Worm (Caenorhabditis elegans) whole organism, L1 larva: ENCODE data around the gene cutl-28.

ENCODE experiments used
- C04F5.9 ChIP-seq: sonication (generic microtip); optimal IDR thresholded peaks from 2 replicates; lab custom pipeline; 2016; ENCODE audit warnings: missing genetic modification characterization, missing compliant biosample characterization
- C16A3.4 ChIP-seq: fragments of 150-350 bp; optimal IDR thresholded peaks from 2 replicates; lab custom pipeline; 2014; ENCODE audit warnings: missing biosample characterization, missing genetic modification characterization
- C34B4.2 ChIP-seq: sonication (generic microtip); optimal IDR thresholded peaks from 2 replicates; lab custom pipeline; 2017; ENCODE audit warnings: mild to moderate bottlenecking, missing genetic modification characterization, missing compliant biosample characterization
- F16B12.6 ChIP-seq: fragments of 150-350 bp; optimal IDR thresholded peaks from 2 replicates; lab custom pipeline; 2014; ENCODE audit warnings: missing biosample characterization, missing genetic modification characterization
- aha-1 ChIP-seq: fragments of 150-350 bp; optimal IDR thresholded peaks from 2 replicates; lab custom pipeline; 2014; ENCODE audit warnings: missing biosample characterization, missing genetic modification characterization
- alr-1 ChIP-seq: fragments of 200-800 bp; sonication (Bioruptor generic); optimal IDR thresholded peaks from 2 replicates; lab custom pipeline; 2018; ENCODE audit warnings: borderline replicate concordance, mild to moderate bottlenecking, missing genetic modification characterization, missing compliant biosample characterization
- ceh-8 ChIP-seq: fragments of 200-800 bp; sonication (Bioruptor generic); optimal IDR thresholded peaks from 2 replicates; lab custom pipeline; 2018; ENCODE audit warnings: mild to moderate bottlenecking, missing genetic modification characterization, moderate library complexity, missing compliant biosample characterization
- ceh-90 ChIP-seq: sonication (generic microtip); optimal IDR thresholded peaks from 2 replicates; lab custom pipeline; 2016; ENCODE audit warnings: missing genetic modification characterization, missing compliant biosample characterization
- dpl-1 ChIP-seq, 3 experiments: fragments of 150-350 bp in 2 of 3; sonication (generic microtip) in 1 of 3; optimal IDR thresholded peaks; 2 replicates each; lab custom pipeline; 2014 to 2017; ENCODE audit warnings: missing biosample characterization in 3 of 3, missing genetic modification characterization in 3 of 3, missing genetic modification reagents in 3 of 3
- dsc-1 ChIP-seq: sonication (generic microtip); optimal IDR thresholded peaks from 2 replicates; lab custom pipeline; 2016; ENCODE audit warnings: mild to moderate bottlenecking, missing genetic modification characterization, missing compliant biosample characterization
- efl-1 ChIP-seq, 4 experiments: fragments of 150-350 bp; optimal IDR thresholded peaks in 3 of 4; peaks in 1 of 4; 1 replicate in 1 of 4; 2 replicates in 3 of 4; lab custom pipeline; 2014; ENCODE audit warnings: missing biosample characterization in 2 of 4, missing genetic modification characterization in 2 of 4, missing genetic modification reagents in 2 of 4
- efl-3 ChIP-seq: fragments of 200-800 bp; sonication (Bioruptor generic); optimal IDR thresholded peaks from 2 replicates; lab custom pipeline; 2018; ENCODE audit warnings: mild to moderate bottlenecking, missing genetic modification characterization, missing compliant biosample characterization
- elt-3 ChIP-seq, 6 experiments: fragments of 150-350 bp in 1 of 6; sonication (generic microtip); optimal IDR thresholded peaks; 2 replicates each; lab custom pipeline; 2017 to 2018; ENCODE audit warnings: missing biosample characterization in 6 of 6, missing genetic modification characterization in 6 of 6, inconsistent platforms in 1 of 6
- ets-5 ChIP-seq: fragments of 200-800 bp; sonication (Bioruptor generic); IDR thresholded peaks from 2 replicates; pipeline ENCODE4 v1.3.6; 2022; ENCODE audit warnings: missing genetic modification characterization, missing compliant biosample characterization
- fkh-4 ChIP-seq: sonication (generic microtip); optimal IDR thresholded peaks from 2 replicates; lab custom pipeline; 2016; ENCODE audit warnings: missing compliant biosample characterization, missing genetic modification characterization, borderline replicate concordance
- fos-1 ChIP-seq: fragments of 150-350 bp; optimal IDR thresholded peaks from 2 replicates; lab custom pipeline; 2014; ENCODE audit warnings: missing biosample characterization, missing genetic modification characterization
- hlh-17 ChIP-seq: fragments of 200-800 bp; sonication (Bioruptor generic); optimal IDR thresholded peaks from 2 replicates; lab custom pipeline; 2018; ENCODE audit warnings: missing genetic modification characterization, mild to moderate bottlenecking, missing compliant biosample characterization, moderate library complexity, borderline replicate concordance
- hlh-4 ChIP-seq: sonication (generic microtip); optimal IDR thresholded peaks from 2 replicates; lab custom pipeline; 2016; ENCODE audit warnings: mild to moderate bottlenecking, missing genetic modification characterization, missing compliant biosample characterization
- hpl-2 ChIP-seq: fragments of 150-350 bp; optimal IDR thresholded peaks from 2 replicates; lab custom pipeline; 2014; ENCODE audit warnings: missing biosample characterization, missing genetic modification reagents, missing genetic modification characterization
- jun-1 ChIP-seq: fragments of 150-350 bp; optimal IDR thresholded peaks from 2 replicates; lab custom pipeline; 2014; ENCODE audit warnings: missing biosample characterization, missing genetic modification reagents, missing genetic modification characterization
- lin-15B ChIP-seq: fragments of 150-350 bp; sonication (generic microtip); optimal IDR thresholded peaks from 3 replicates; lab custom pipeline; 2014; ENCODE audit warnings: missing biosample characterization, missing genetic modification characterization
- lin-39 ChIP-seq: fragments of 150-350 bp; optimal IDR thresholded peaks from 2 replicates; lab custom pipeline; 2014; ENCODE audit warnings: missing biosample characterization, missing genetic modification reagents, missing genetic modification characterization
- lir-3 ChIP-seq: sonication (generic microtip); optimal IDR thresholded peaks from 2 replicates; lab custom pipeline; 2016; ENCODE audit warnings: mild to moderate bottlenecking, missing genetic modification characterization, moderate library complexity, missing compliant biosample characterization; ENCODE audit not compliant: poor library complexity
- mab-9 ChIP-seq: fragments of 200-800 bp; sonication (Bioruptor generic); IDR thresholded peaks from 2 replicates; pipeline ENCODE4 v1.3.6; 2022; ENCODE audit warnings: missing genetic modification reagents, missing genetic modification characterization, missing compliant biosample characterization
- mdl-1 ChIP-seq, 2 experiments: fragments of 150-350 bp; optimal IDR thresholded peaks; 2 replicates each; lab custom pipeline; 2014 to 2017; ENCODE audit warnings: missing biosample characterization in 2 of 2, missing genetic modification characterization in 2 of 2, inconsistent platforms in 1 of 2
- mef-2 ChIP-seq: fragments of 150-350 bp; optimal IDR thresholded peaks from 2 replicates; lab custom pipeline; 2014; ENCODE audit warnings: missing biosample characterization, missing genetic modification characterization
- nhr-11 ChIP-seq: fragments of 150-350 bp; optimal IDR thresholded peaks from 2 replicates; lab custom pipeline; 2014; ENCODE audit warnings: missing biosample characterization, missing genetic modification characterization
- nhr-28 ChIP-seq: fragments of 150-350 bp; optimal IDR thresholded peaks from 2 replicates; lab custom pipeline; 2014; ENCODE audit warnings: missing biosample characterization, missing genetic modification characterization
- nhr-71 ChIP-seq: sonication (generic microtip); optimal IDR thresholded peaks from 2 replicates; lab custom pipeline; 2016; ENCODE audit warnings: mild to moderate bottlenecking, missing genetic modification characterization, moderate library complexity, missing compliant biosample characterization
- nhr-76 ChIP-seq: sonication (generic microtip); optimal IDR thresholded peaks from 2 replicates; lab custom pipeline; 2017; ENCODE audit warnings: missing biosample characterization, missing genetic modification characterization
- nhr-90 ChIP-seq: sonication (generic microtip); optimal IDR thresholded peaks from 2 replicates; lab custom pipeline; 2016; ENCODE audit warnings: mild to moderate bottlenecking, missing genetic modification characterization, missing compliant biosample characterization; ENCODE audit not compliant: poor library complexity
- pqm-1 ChIP-seq: sonication (generic microtip); optimal IDR thresholded peaks from 3 replicates; lab custom pipeline; 2017; ENCODE audit warnings: missing biosample characterization, missing genetic modification characterization
- rnt-1 ChIP-seq: sonication (generic microtip); optimal IDR thresholded peaks from 2 replicates; lab custom pipeline; 2016; ENCODE audit warnings: mild to moderate bottlenecking, missing genetic modification characterization, moderate library complexity, missing compliant biosample characterization
- skn-1 ChIP-seq: fragments of 150-350 bp; optimal IDR thresholded peaks from 2 replicates; lab custom pipeline; 2014; ENCODE audit warnings: missing biosample characterization, missing genetic modification characterization
- snpc-4 ChIP-seq: fragments of 150-350 bp; optimal IDR thresholded peaks from 2 replicates; lab custom pipeline; 2014; ENCODE audit warnings: missing biosample characterization, missing genetic modification characterization
- snu-23 ChIP-seq: sonication (generic microtip); optimal IDR thresholded peaks from 2 replicates; lab custom pipeline; 2016; ENCODE audit warnings: missing genetic modification characterization, missing compliant biosample characterization
- sup-37 ChIP-seq: fragments of 200-800 bp; sonication (Bioruptor generic); optimal IDR thresholded peaks from 2 replicates; lab custom pipeline; 2018; ENCODE audit warnings: mild to moderate bottlenecking, missing genetic modification characterization, missing compliant biosample characterization
- swsn-7 ChIP-seq: sonication (generic microtip); optimal IDR thresholded peaks from 2 replicates; lab custom pipeline; 2016; ENCODE audit warnings: missing genetic modification characterization, missing compliant biosample characterization
- tbx-2 ChIP-seq: sonication (generic microtip); optimal IDR thresholded peaks from 2 replicates; lab custom pipeline; 2016; ENCODE audit warnings: missing genetic modification characterization, missing compliant biosample characterization
- tlp-1 ChIP-seq: fragments of 150-350 bp; optimal IDR thresholded peaks from 2 replicates; lab custom pipeline; 2014; ENCODE audit warnings: missing biosample characterization, missing genetic modification characterization
- unc-62 ChIP-seq: fragments of 150-350 bp; optimal IDR thresholded peaks from 2 replicates; lab custom pipeline; 2014; ENCODE audit warnings: missing biosample characterization, missing genetic modification reagents, missing genetic modification characterization
- unc-86 ChIP-seq: sonication (generic microtip); optimal IDR thresholded peaks from 2 replicates; lab custom pipeline; 2016; ENCODE audit warnings: missing genetic modification characterization, missing compliant biosample characterization
- unc-98 ChIP-seq: fragments of 200-800 bp; sonication (Bioruptor generic); IDR thresholded peaks from 2 replicates; pipeline ENCODE4 v1.3.6; 2022; ENCODE audit warnings: missing genetic modification characterization, missing compliant biosample characterization
- vab-15 ChIP-seq: sonication (generic microtip); optimal IDR thresholded peaks from 2 replicates; lab custom pipeline; 2017; ENCODE audit warnings: missing genotype, mild to moderate bottlenecking, missing genetic modification characterization, missing compliant biosample characterization
- xbp-1 ChIP-seq: sonication (generic microtip); optimal IDR thresholded peaks from 2 replicates; lab custom pipeline; 2016; ENCODE audit warnings: missing genetic modification characterization, missing compliant biosample characterization
- zag-1 ChIP-seq: fragments of 150-350 bp; optimal IDR thresholded peaks from 2 replicates; lab custom pipeline; 2014; ENCODE audit warnings: missing biosample characterization, missing genetic modification characterization
- zip-4 ChIP-seq: fragments of 200-800 bp; sonication (Bioruptor generic); optimal IDR thresholded peaks from 2 replicates; lab custom pipeline; 2018; ENCODE audit warnings: mild to moderate bottlenecking, missing genetic modification characterization, moderate library complexity, missing compliant biosample characterization
- ztf-4 ChIP-seq: fragments of 150-350 bp; optimal IDR thresholded peaks from 2 replicates; lab custom pipeline; 2014; ENCODE audit warnings: missing biosample characterization, missing genetic modification characterization

The cutl-28 gene

ce11 chrIV:676280-676679, 8.0 kb upstream of the cutl-28 start, which contains the start of gene K11H12.5:
Gene K11H12.5 (plus strand): TSS chrIV:676580.
- TF ChIP-seq C16A3.4 (tag; lab: Kevin White, UChicago) (no peak), ceh-90 (no peak), unc-98 (GFP tag; lab: Robert Waterston, UW) (no peak), ets-5 (GFP tag; lab: Robert Waterston, UW) (no peak), hlh-4 (tag; lab: Kevin White, UChicago) (no peak), elt-3 (tag; optimal IDR thresholded peaks at IDR 0.05; lab: Kevin White, UChicago) (no peak), nhr-11 (tag; lab: Kevin White, UChicago) (no peak), nhr-90 (no peak), lin-15B (tag; lab: Kevin White, UChicago) (no peak), mdl-1 (tag; optimal IDR thresholded peaks at IDR 0.05; lab: Kevin White, UChicago) (no peak), zip-4 (GFP tag; lab: Kevin White, UChicago) (no peak), hpl-2 (GFP tag; lab: Kevin White, UChicago) (no peak), C34B4.2 (tag; lab: Kevin White, UChicago) (no peak), dsc-1 (tag; lab: Kevin White, UChicago) (no peak), ztf-4 (tag; lab: Kevin White, UChicago) (no peak), unc-62 (GFP tag; lab: Kevin White, UChicago) (no peak), F16B12.6 (tag; lab: Kevin White, UChicago) (no peak), efl-1 (optimal IDR thresholded peaks at IDR 0.05; lab: Kevin White, UChicago) (no peak), efl-1 (GFP tag; optimal IDR thresholded peaks at IDR 0.05 in 1 of 2; lab: Kevin White, UChicago) (no peak), pqm-1 (tag; lab: Kevin White, UChicago) (no peak), tlp-1 (tag; lab: Kevin White, UChicago) (no peak)
- TF ChIP-seq, all 84 proteins: peak for 0

ce11 chrIV:682726-683340, 1.5 kb upstream of the cutl-28 start:
- TF ChIP-seq C04F5.9 (tag; lab: Kevin White, UChicago) (peak; percentile 42), fkh-4 (tag; lab: Kevin White, UChicago) (no peak), nhr-76 (tag; lab: Kevin White, UChicago) (no peak), vab-15 (tag; lab: Kevin White, UChicago) (no peak), hlh-17 (GFP tag; lab: Kevin White, UChicago) (no peak), lir-3 (tag; lab: Kevin White, UChicago) (peak; percentile 16), aha-1 (tag; lab: Kevin White, UChicago) (no peak), fos-1 (tag; lab: Kevin White, UChicago) (peak; percentile 28), lin-39 (no peak), unc-86 (tag; lab: Kevin White, UChicago) (peak; percentile 34), mab-9 (GFP tag; lab: Robert Waterston, UW) (no peak), swsn-7 (tag; lab: Kevin White, UChicago) (peak; percentile 60), rnt-1 (peak; percentile 69), jun-1 (tag; lab: Kevin White, UChicago) (peak; percentile 24), xbp-1 (tag; lab: Kevin White, UChicago) (peak; percentile 22), zip-4 (GFP tag; lab: Kevin White, UChicago) (no peak), nhr-71 (tag; lab: Kevin White, UChicago) (no peak), ceh-90 (no peak), mef-2 (no peak), snu-23 (GFP tag; lab: Kevin White, UChicago) (peak; percentile 80), pqm-1 (tag; lab: Kevin White, UChicago) (no peak), C16A3.4 (tag; lab: Kevin White, UChicago) (peak; percentile 64), tbx-2 (tag; lab: Kevin White, UChicago) (peak; percentile 46), skn-1 (tag; lab: Kevin White, UChicago) (peak; percentile 46), zag-1 (tag; lab: Kevin White, UChicago) (no peak), alr-1 (tag; lab: Kevin White, UChicago) (no peak), unc-62 (GFP tag; lab: Kevin White, UChicago) (no peak), nhr-28 (tag; lab: Kevin White, UChicago) (no peak), dpl-1 (GFP tag; optimal IDR thresholded peaks at IDR 0.05; lab: Kevin White, UChicago) (peak in 2 of 3 experiments; percentile 34 to 63), sup-37 (GFP tag; lab: Kevin White, UChicago) (peak; percentile 30), unc-98 (GFP tag; lab: Robert Waterston, UW) (no peak), tlp-1 (tag; lab: Kevin White, UChicago) (no peak), snpc-4 (tag; lab: Kevin White, UChicago) (peak; percentile 54), ztf-4 (tag; lab: Kevin White, UChicago) (no peak), nhr-90 (peak; percentile 74), ceh-8 (GFP tag; lab: Kevin White, UChicago) (no peak), mdl-1 (tag; optimal IDR thresholded peaks at IDR 0.05; lab: Kevin White, UChicago) (peak in 1 of 2 experiments; percentile 65), efl-3 (GFP tag; lab: Kevin White, UChicago) (no peak)
